Worm (Caenorhabditis elegans): ENCODE measurements around the gene dna-2.
A peak's percentile ranks its signal among the peaks of the same experiment; 100 is the strongest.

dna-2 gene

DNA sequence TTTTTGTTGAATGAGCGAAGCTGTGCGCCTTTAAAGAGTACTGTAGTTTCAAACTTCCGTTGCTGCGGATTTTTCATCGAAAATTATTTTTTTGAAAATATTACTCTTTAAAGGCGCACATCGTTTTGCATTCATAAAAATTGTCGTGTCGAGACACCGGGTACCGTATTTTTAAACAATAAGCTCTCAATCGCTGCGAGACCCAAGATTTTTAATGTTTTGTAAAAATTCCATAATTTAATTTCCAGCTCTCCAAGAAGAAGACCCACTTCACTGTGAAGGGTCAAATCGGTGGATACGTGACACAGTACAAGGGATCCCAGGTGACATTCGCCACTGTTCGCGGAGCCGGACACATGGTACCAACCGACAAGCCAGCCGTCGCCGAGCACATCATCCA lies 35.9 kb upstream of the dna-2 start:
- peak in 1 of 2 experiments; percentile 26 for TF ChIP-seq rec-8 (tag; optimal IDR thresholded peaks at IDR 0.05)
- TF ChIP-seq ekl-4 (GFP tag; IDR thresholded peaks at IDR 0.05) = 0 out of 2 replicates have a peak, but pooled peaks have one; percentile 7
- TF ChIP-seq akir-1 (GFP tag; optimal IDR thresholded peaks at IDR 0.05) = no peak
- peak; percentile 56; the same call in 1 of the 2 replicates for TF ChIP-seq cebp-2 (GFP tag; IDR thresholded peaks at IDR 0.05)
- TF ChIP-seq ceh-79 (tag; optimal IDR thresholded peaks at IDR 0.05) = peak; percentile 33
- no peak for TF ChIP-seq lsl-1 (GFP tag; optimal IDR thresholded peaks at IDR 0.05)
- TF ChIP-seq C17E4.6 (GFP tag; IDR thresholded peaks at IDR 0.05) = 0 out of 2 replicates have a peak, but pooled peaks have one; percentile 15
- TF ChIP-seq zfh-2 (GFP tag; conservative IDR thresholded peaks at IDR 0.05) = 0 out of 2 replicates have a peak, but pooled peaks have one; percentile 23
- peak; percentile 11 for TF ChIP-seq repo-1 (tag; optimal IDR thresholded peaks at IDR 0.05)
- TF ChIP-seq mcd-1 (GFP tag; IDR thresholded peaks at IDR 0.05) = 0 out of 2 replicates have a peak, but pooled peaks have one; percentile 7
- TF ChIP-seq F33H1.4 (GFP tag; IDR thresholded peaks at IDR 0.05) = no peak
- TF ChIP-seq atf-7 (tag; optimal IDR thresholded peaks at IDR 0.05) = no peak

DNA sequence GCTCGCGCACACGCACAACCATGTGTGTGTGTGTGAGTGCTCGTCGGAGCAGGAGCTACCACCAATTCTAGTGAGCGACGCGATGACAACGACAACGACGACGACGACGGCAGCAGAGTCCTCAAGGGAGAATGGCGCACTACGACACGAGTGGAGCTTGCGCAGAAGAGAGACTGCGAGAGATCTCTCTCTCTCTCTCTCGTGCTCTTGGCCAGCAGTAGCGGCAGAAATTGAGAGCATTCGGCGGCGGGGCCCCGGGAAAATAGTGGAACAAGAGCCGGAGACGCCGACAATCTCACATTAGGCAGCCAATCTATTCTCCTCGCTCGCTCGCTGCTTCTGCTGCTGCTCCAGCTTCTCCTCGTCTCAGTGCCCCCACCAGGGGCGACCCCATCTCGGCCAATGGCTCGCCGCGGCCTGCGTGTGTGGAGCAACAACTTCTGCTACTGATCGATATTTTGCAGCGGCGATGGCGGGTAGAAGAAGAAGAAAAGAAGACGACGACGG lies 31.4 kb upstream of the dna-2 start:
- TF ChIP-seq gei-17 (GFP tag; optimal IDR thresholded peaks at IDR 0.05) (peak; percentile 33), dox-1 (GFP tag; IDR thresholded peaks at IDR 0.05) (peak; percentile 37; the same call in 1 of the 2 replicates), chd-7 (tag; optimal IDR thresholded peaks at IDR 0.05) (peak; percentile 40), lin-35 (GFP tag; optimal IDR thresholded peaks at IDR 0.05) (peak in 1 of 3 experiments; percentile 41), snpc-1.1 (tag; optimal IDR thresholded peaks at IDR 0.05; ENCODE audit: insufficient read depth) (no peak), T26A5.8 (tag; optimal IDR thresholded peaks at IDR 0.05) (no peak), ZK185.1 (tag; optimal IDR thresholded peaks at IDR 0.05; ENCODE audit: poor library complexity, severe bottlenecking) (peak; percentile 48), Y79H2A.3 (GFP tag; conservative IDR thresholded peaks at IDR 0.05) (no peak; the same call in 1 of the 2 replicates), madf-8 (GFP tag; conservative IDR thresholded peaks at IDR 0.05) (no peak), Y67H2A.10 (GFP tag; conservative IDR thresholded peaks at IDR 0.05) (no peak), zfh-2 (GFP tag; conservative IDR thresholded peaks at IDR 0.05) (peak; percentile 99), snpc-4 (GFP tag; optimal IDR thresholded peaks at IDR 0.05) (no peak), snpc-4 (tag; optimal IDR thresholded peaks at IDR 0.05) (peak in 1 of 4 experiments; percentile 45), F33H1.4 (GFP tag; IDR thresholded peaks at IDR 0.05) (no peak), lin-40 (tag; optimal IDR thresholded peaks at IDR 0.05) (peak; percentile 66), ceh-27 (GFP tag; optimal IDR thresholded peaks at IDR 0.05) (peak; percentile 8), unc-62 (GFP tag; optimal IDR thresholded peaks at IDR 0.05) (no peak), nhr-179 (tag; optimal IDR thresholded peaks at IDR 0.05) (no peak), K11D2.4 (GFP tag; IDR thresholded peaks at IDR 0.05) (0 out of 2 replicates have a peak, but pooled peaks have one; percentile 37), madf-3 (GFP tag; IDR thresholded peaks at IDR 0.05) (no peak), F10E7.11 (tag; optimal IDR thresholded peaks at IDR 0.05) (peak; percentile 35), egl-44 (GFP tag; IDR thresholded peaks at IDR 0.05) (no peak), cebp-1 (GFP tag; IDR thresholded peaks at IDR 0.05) (no peak), cebp-1 (tag; optimal IDR thresholded peaks at IDR 0.05) (peak; percentile 69), ceh-100 (GFP tag; IDR thresholded peaks at IDR 0.05) (peak; percentile 36; the same call in 1 of the 2 replicates), pbrm-1 (GFP tag; IDR thresholded peaks at IDR 0.05) (peak; percentile 51; the same call in 1 of the 2 replicates), F23B12.7 (tag; optimal IDR thresholded peaks at IDR 0.05; ENCODE audit: insufficient read depth) (no peak), mxl-1 (tag; optimal IDR thresholded peaks at IDR 0.05) (no peak), C06A6.2 (GFP tag; conservative IDR thresholded peaks at IDR 0.05) (0 out of 2 replicates have a peak, but pooled peaks have one; percentile 16), bed-2 (GFP tag; IDR thresholded peaks at IDR 0.05) (peak; percentile 23; the same call in 1 of the 2 replicates), zim-3 (tag; optimal IDR thresholded peaks at IDR 0.05) (peak; percentile 72), B0019.2 (GFP tag; conservative IDR thresholded peaks at IDR 0.05) (no peak), lin-26 (GFP tag; IDR thresholded peaks at IDR 0.05) (0 out of 2 replicates have a peak, but pooled peaks have one; percentile 44), repo-1 (tag; optimal IDR thresholded peaks at IDR 0.05) (peak; percentile 52), snpc-3.4 (tag; optimal IDR thresholded peaks at IDR 0.05) (no peak), ekl-4 (GFP tag; IDR thresholded peaks at IDR 0.05) (peak; percentile 55), F57C9.4 (tag; optimal IDR thresholded peaks at IDR 0.05) (peak; percentile 30)

Measured in whole organism, young adult.